Fruit fly (Drosophila melanogaster) whole organism, embryonic: Measurements from ENCODE around the gene PAPLA1.

Source experiments
- Abd-B ChIP-seq: fragments of 200-800 bp; sonication (Bioruptor generic); optimal IDR thresholded peaks from 2 replicates; lab custom pipeline; 2018; ENCODE audit warnings: missing biosample characterization, mild to moderate bottlenecking, missing genetic modification characterization, moderate library complexity
- Aef1 ChIP-seq: fragments of 200-800 bp; sonication (Bioruptor generic); IDR thresholded peaks from 3 replicates; pipeline ENCODE4 v1.3.6; 2022; ENCODE audit warnings: missing biosample characterization, missing genetic modification characterization
- Antp ChIP-seq: fragments of 200-800 bp; sonication (Bioruptor generic); optimal IDR thresholded peaks from 3 replicates; lab custom pipeline; 2016; ENCODE audit warnings: missing biosample characterization, missing genetic modification characterization
- BEAF-32 ChIP-seq: fragments of 200-800 bp; sonication (Bioruptor generic); optimal IDR thresholded peaks from 3 replicates; lab custom pipeline; 2017; ENCODE audit warnings: missing biosample characterization, missing genetic modification characterization, mild to moderate bottlenecking, moderate library complexity, missing genetic modification reagents
- BtbVII ChIP-seq: fragments of 200-800 bp; sonication (Bioruptor generic); optimal IDR thresholded peaks from 3 replicates; lab custom pipeline; 2017; ENCODE audit warnings: missing biosample characterization, mild to moderate bottlenecking, missing genetic modification characterization
- CG10565 ChIP-seq: fragments of 200-800 bp; sonication (Bioruptor generic); optimal IDR thresholded peaks from 3 replicates; lab custom pipeline; 2016; ENCODE audit warnings: missing biosample characterization, mild to moderate bottlenecking, missing genetic modification characterization
- CG11504 ChIP-seq: fragments of 200-800 bp; sonication (Bioruptor generic); optimal IDR thresholded peaks from 3 replicates; lab custom pipeline; 2019; ENCODE audit warnings: missing biosample characterization, mild to moderate bottlenecking, missing genetic modification characterization, moderate library complexity
- CG12155 ChIP-seq: fragments of 200-800 bp; sonication (Bioruptor generic); optimal IDR thresholded peaks from 3 replicates; lab custom pipeline; 2016; ENCODE audit warnings: missing biosample characterization, missing genetic modification characterization
- CG12299 ChIP-seq: fragments of 200-800 bp; sonication (Bioruptor generic); optimal IDR thresholded peaks from 2 replicates; lab custom pipeline; 2018; ENCODE audit warnings: missing biosample characterization, mild to moderate bottlenecking, missing genetic modification characterization
- CG1233 ChIP-seq: fragments of 200-800 bp; sonication (Bioruptor generic); optimal IDR thresholded peaks from 4 replicates; lab custom pipeline; 2018; ENCODE audit warnings: missing biosample characterization, mild to moderate bottlenecking, missing genetic modification characterization
- CG12744 ChIP-seq: fragments of 200-800 bp; sonication (Bioruptor generic); optimal IDR thresholded peaks from 2 replicates; lab custom pipeline; 2016; ENCODE audit warnings: missing biosample characterization, missing genetic modification characterization
- CG15073 ChIP-seq: fragments of 200-800 bp; sonication (Bioruptor generic); optimal IDR thresholded peaks from 2 replicates; lab custom pipeline; 2016; ENCODE audit warnings: missing biosample characterization, missing genetic modification characterization
- CG15514 ChIP-seq: fragments of 200-800 bp; sonication (Bioruptor generic); optimal IDR thresholded peaks from 3 replicates; lab custom pipeline; 2017; ENCODE audit warnings: missing biosample characterization, missing genetic modification characterization, mild to moderate bottlenecking, moderate library complexity, missing genetic modification reagents
- CG17359 ChIP-seq: fragments of 200-800 bp; sonication (Bioruptor generic); optimal IDR thresholded peaks from 3 replicates; lab custom pipeline; 2018; ENCODE audit warnings: missing biosample characterization, mild to moderate bottlenecking, missing genetic modification characterization, moderate library complexity
- CG17385 ChIP-seq: fragments of 200-800 bp; sonication (Bioruptor generic); optimal IDR thresholded peaks from 3 replicates; lab custom pipeline; 2018; ENCODE audit warnings: missing biosample characterization, mild to moderate bottlenecking, missing genetic modification characterization
- CG3726 ChIP-seq: fragments of 200-800 bp; sonication (Bioruptor generic); IDR thresholded peaks from 3 replicates; pipeline ENCODE4, ENCODE4 v1.3.6; 2022; ENCODE audit warnings: missing biosample characterization, missing genetic modification characterization
- CG4360 ChIP-seq: fragments of 200-800 bp; sonication (Bioruptor generic); IDR thresholded peaks from 2 replicates; pipeline ENCODE4 v1.3.6; 2022; ENCODE audit warnings: missing biosample characterization, missing genetic modification characterization
- CG4707 ChIP-seq: fragments of 200-800 bp; sonication (Bioruptor generic); optimal IDR thresholded peaks from 2 replicates; lab custom pipeline; 2018; ENCODE audit warnings: missing biosample characterization, mild to moderate bottlenecking, missing genetic modification characterization, moderate library complexity
- CG6175 ChIP-seq: fragments of 200-800 bp; sonication (Bioruptor generic); IDR thresholded peaks from 3 replicates; pipeline ENCODE4 v1.3.6; 2022; ENCODE audit warnings: missing biosample characterization, missing genetic modification characterization
- CG6654 ChIP-seq: fragments of 200-800 bp; sonication (Bioruptor generic); optimal IDR thresholded peaks from 2 replicates; lab custom pipeline; 2017; ENCODE audit warnings: missing biosample characterization, mild to moderate bottlenecking, missing genetic modification characterization
- CG6683 ChIP-seq: fragments of 200-800 bp; sonication (Bioruptor generic); optimal IDR thresholded peaks from 2 replicates; lab custom pipeline; 2017; ENCODE audit warnings: missing biosample characterization, mild to moderate bottlenecking, missing genetic modification characterization, missing genetic modification reagents
- CG9932 ChIP-seq: fragments of 200-800 bp; sonication (Bioruptor generic); IDR thresholded peaks from 2 replicates; pipeline ENCODE4 v1.3.6; 2022; ENCODE audit warnings: missing biosample characterization, missing genetic modification characterization
- Dfd ChIP-seq, 2 experiments: fragments of >200 bp; optimal IDR thresholded peaks; 2 replicates each; lab custom pipeline; 2017; ENCODE audit warnings: missing biosample characterization in 2 of 2, missing genetic modification characterization in 2 of 2
- HmgZ ChIP-seq: fragments of 200-800 bp; sonication (Bioruptor generic); optimal IDR thresholded peaks from 2 replicates; lab custom pipeline; 2018; ENCODE audit warnings: missing biosample characterization, mild to moderate bottlenecking, missing genetic modification characterization
- Hsf ChIP-seq: fragments of 200-800 bp; sonication (Bioruptor generic); optimal IDR thresholded peaks from 3 replicates; lab custom pipeline; 2016; ENCODE audit warnings: missing biosample characterization, missing genetic modification characterization
- MBD-R2 ChIP-seq: fragments of 200-800 bp; sonication (Bioruptor generic); IDR thresholded peaks from 2 replicates; pipeline ENCODE4 v1.3.6; 2022; ENCODE audit warnings: missing biosample characterization, missing genetic modification characterization
- Meics ChIP-seq: fragments of 200-800 bp; sonication (Bioruptor generic); optimal IDR thresholded peaks from 2 replicates; lab custom pipeline; 2017; ENCODE audit warnings: missing biosample characterization, mild to moderate bottlenecking, missing genetic modification characterization
- Side ChIP-seq: fragments of 200-800 bp; sonication (Bioruptor generic); optimal IDR thresholded peaks from 2 replicates; lab custom pipeline; 2016; ENCODE audit warnings: missing biosample characterization, missing genetic modification characterization
- Sry-δ ChIP-seq: fragments of 200-800 bp; sonication (Bioruptor generic); optimal IDR thresholded peaks from 2 replicates; lab custom pipeline; 2016; ENCODE audit warnings: missing biosample characterization, missing genetic modification characterization
- Trl ChIP-seq, 3 experiments: fragments of >200 bp in 2 of 3; fragments of 200-800 bp in 1 of 3; sonication (Bioruptor generic) in 1 of 3; optimal IDR thresholded peaks; 2 replicates in 1 of 3; 3 replicates in 2 of 3; lab custom pipeline; 2016 to 2017; ENCODE audit warnings: missing biosample characterization in 1 of 3, missing genetic modification characterization in 1 of 3
- bbx ChIP-seq: fragments of 200-800 bp; sonication (Bioruptor generic); IDR thresholded peaks from 2 replicates; pipeline ENCODE4 v1.3.6; 2022; ENCODE audit warnings: missing biosample characterization, missing genetic modification characterization; ENCODE audit not compliant: partially characterized antibody
- btn ChIP-seq: fragments of 200-800 bp; sonication (Bioruptor generic); optimal IDR thresholded peaks from 2 replicates; lab custom pipeline; 2016; ENCODE audit warnings: missing biosample characterization, missing genetic modification characterization
- cg ChIP-seq: fragments of 200-800 bp; sonication (Bioruptor generic); optimal IDR thresholded peaks from 3 replicates; lab custom pipeline; 2019; ENCODE audit warnings: missing biosample characterization, mild to moderate bottlenecking, missing genetic modification characterization, moderate library complexity
- corto ChIP-seq: fragments of 200-800 bp; sonication (Bioruptor generic); optimal IDR thresholded peaks from 2 replicates; lab custom pipeline; 2016; ENCODE audit warnings: missing biosample characterization, mild to moderate bottlenecking, missing genetic modification characterization, moderate library complexity
- crol ChIP-seq: fragments of 200-800 bp; sonication (Bioruptor generic); IDR thresholded peaks from 2 replicates; pipeline ENCODE4 v1.3.6; 2022; ENCODE audit warnings: missing biosample characterization, missing genetic modification characterization
- dmrt99B ChIP-seq: fragments of 200-800 bp; sonication (Bioruptor generic); optimal IDR thresholded peaks from 2 replicates; lab custom pipeline; 2018; ENCODE audit warnings: missing biosample characterization, mild to moderate bottlenecking, missing genetic modification characterization, moderate library complexity
- emc ChIP-seq: fragments of 200-800 bp; sonication (Bioruptor generic); optimal IDR thresholded peaks from 2 replicates; lab custom pipeline; 2016; ENCODE audit warnings: missing biosample characterization, missing genetic modification characterization
- gcm ChIP-seq: fragments of 200-800 bp; sonication (Bioruptor generic); optimal IDR thresholded peaks from 2 replicates; lab custom pipeline; 2019; ENCODE audit warnings: missing biosample characterization, mild to moderate bottlenecking, missing genetic modification characterization, moderate library complexity
- grn ChIP-seq: fragments of 200-800 bp; sonication (Bioruptor generic); optimal IDR thresholded peaks from 3 replicates; lab custom pipeline; 2017; ENCODE audit warnings: missing biosample characterization, missing genetic modification characterization
- gt ChIP-seq: fragments of 200-800 bp; sonication (Bioruptor generic); IDR thresholded peaks from 2 replicates; pipeline ENCODE4 v1.3.6; 2022; ENCODE audit warnings: missing biosample characterization, missing genetic modification characterization
- nerfin-1 ChIP-seq: fragments of 200-800 bp; sonication (Bioruptor generic); optimal IDR thresholded peaks from 3 replicates; lab custom pipeline; 2019; ENCODE audit warnings: missing biosample characterization, mild to moderate bottlenecking, missing genetic modification characterization, moderate library complexity
- otp ChIP-seq: fragments of 200-800 bp; sonication (Bioruptor generic); IDR thresholded peaks from 3 replicates; pipeline ENCODE4, ENCODE4 v1.3.6; 2022; ENCODE audit warnings: missing biosample characterization, missing genetic modification characterization
- sob ChIP-seq: fragments of 200-800 bp; sonication (Bioruptor generic); IDR thresholded peaks from 2 replicates; pipeline ENCODE4 v1.3.6; 2022; ENCODE audit warnings: missing biosample characterization, missing genetic modification characterization
- stwl ChIP-seq: fragments of 200-800 bp; sonication (Bioruptor generic); optimal IDR thresholded peaks from 3 replicates; lab custom pipeline; 2018; ENCODE audit warnings: missing biosample characterization, mild to moderate bottlenecking, missing genetic modification characterization, moderate library complexity
- trh ChIP-seq: fragments of 200-800 bp; sonication (Bioruptor generic); optimal IDR thresholded peaks from 2 replicates; lab custom pipeline; 2016; ENCODE audit warnings: missing biosample characterization, missing genetic modification characterization
- tup ChIP-seq: fragments of 200-800 bp; sonication (Bioruptor generic); optimal IDR thresholded peaks from 2 replicates; lab custom pipeline; 2016; ENCODE audit warnings: missing biosample characterization, mild to moderate bottlenecking, missing genetic modification characterization, moderate library complexity

The PAPLA1 gene

DNA sequence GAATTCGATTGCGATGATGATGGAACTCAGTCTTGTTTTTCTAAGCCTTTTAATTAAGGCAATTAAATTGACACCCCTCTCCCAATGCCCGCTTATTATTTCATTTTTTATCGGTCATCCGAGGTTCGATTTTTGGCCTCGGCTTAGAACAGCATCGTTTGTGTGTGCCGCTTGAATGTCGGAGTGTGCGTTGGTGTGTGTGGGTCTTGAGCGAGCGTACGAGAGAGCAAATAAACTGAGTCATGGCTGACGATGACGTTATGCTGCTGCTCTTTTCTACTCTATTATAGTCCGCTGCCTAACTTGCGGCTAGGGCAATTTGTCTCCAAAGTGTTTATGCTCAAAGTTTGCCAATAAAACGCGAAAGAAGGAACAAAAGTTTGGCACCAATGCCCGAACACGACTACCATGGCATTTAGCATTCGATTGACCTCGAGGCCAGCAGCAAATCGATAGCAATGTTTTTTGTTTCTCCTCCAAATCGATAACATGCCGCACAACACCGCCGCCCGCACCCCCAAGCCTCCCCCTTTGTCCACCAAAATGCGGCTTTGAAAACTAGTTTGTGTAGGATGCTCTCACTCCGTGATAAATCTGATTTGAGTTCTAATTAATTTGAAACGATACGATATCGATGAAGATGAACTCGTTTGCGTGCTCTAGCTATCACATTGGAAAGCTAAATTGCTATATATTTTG lies 73.8 kb downstream of the PAPLA1 start (continued):
- TF ChIP-seq cg (GFP tag; lab: Kevin White, UChicago): peak; percentile 54
- 0 out of 3 replicates have a peak, but pooled peaks have one; percentile 12 for TF ChIP-seq otp
- TF ChIP-seq crol (GFP tag; lab: Robert Waterston, UW): peak; percentile 83
- TF ChIP-seq MBD-R2 (GFP tag; lab: Robert Waterston, UW): peak; percentile 24; the same call in 1 of the 2 replicates
- peak; percentile 8 to 52 for TF ChIP-seq Trl (optimal IDR thresholded peaks at IDR 0.05; lab: Kevin White, UChicago)
- TF ChIP-seq Trl (GFP tag; optimal IDR thresholded peaks at IDR 0.05; lab: Kevin White, UChicago): no peak
- no peak for TF ChIP-seq gt (GFP tag; lab: Robert Waterston, UW)
- peak; percentile 32 for TF ChIP-seq stwl
- TF ChIP-seq CG9932: 0 out of 2 replicates have a peak, but pooled peaks have one; percentile 10
- peak; percentile 5 for TF ChIP-seq gcm (GFP tag; lab: Kevin White, UChicago)
- TF ChIP-seq Hsf (GFP tag; lab: Kevin White, UChicago): no peak
- peak; percentile 33; the same call in 1 of the 2 replicates for TF ChIP-seq sob (GFP tag; lab: Robert Waterston, UW)
- no peak for TF ChIP-seq BEAF-32 (GFP tag; lab: Kevin White, UChicago)

- TF ChIP-seq grn (GFP tag; lab: Kevin White, UChicago): peak; percentile 75
- no peak for TF ChIP-seq bbx (GFP tag; lab: Robert Waterston, UW)
- peak; percentile 74 for TF ChIP-seq CG4360
- TF ChIP-seq CG12299 (tag; lab: Kevin White, UChicago): no peak
- TF ChIP-seq CG6654 (GFP tag; lab: Kevin White, UChicago): no peak
- no peak for TF ChIP-seq Side (GFP tag; lab: Kevin White, UChicago)
- no peak for TF ChIP-seq Dfd (GFP tag; optimal IDR thresholded peaks at IDR 0.05; lab: Kevin White, UChicago)
- no peak for TF ChIP-seq nerfin-1 (tag; lab: Kevin White, UChicago)
- no peak for TF ChIP-seq CG15073 (GFP tag; lab: Kevin White, UChicago)
- no peak for TF ChIP-seq btn (GFP tag; lab: Kevin White, UChicago)
- peak; percentile 76 for TF ChIP-seq CG4707 (GFP tag; lab: Kevin White, UChicago)
- no peak for TF ChIP-seq CG3726 (GFP tag; lab: Robert Waterston, UW)
- no peak for TF ChIP-seq CG1233 (GFP tag; lab: Kevin White, UChicago)
- TF ChIP-seq Sry-δ (GFP tag; lab: Kevin White, UChicago): no peak
- TF ChIP-seq emc (GFP tag; lab: Kevin White, UChicago): no peak
- no peak for TF ChIP-seq trh (GFP tag; lab: Kevin White, UChicago)
- TF ChIP-seq tup (GFP tag; lab: Kevin White, UChicago): no peak
- TF ChIP-seq CG17385 (GFP tag; lab: Kevin White, UChicago): no peak
- TF ChIP-seq CG17359 (tag; lab: Kevin White, UChicago): no peak
- no peak for TF ChIP-seq CG11504
- no peak for TF ChIP-seq CG10565 (GFP tag; lab: Kevin White, UChicago)
- TF ChIP-seq HmgZ (tag; lab: Kevin White, UChicago): no peak
- TF ChIP-seq dmrt99B: no peak
- TF ChIP-seq CG6175 (GFP tag; lab: Robert Waterston, UW): 0 out of 3 replicates have a peak, but pooled peaks have one; percentile 34
- no peak for TF ChIP-seq corto
- TF ChIP-seq Aef1 (GFP tag; lab: Robert Waterston, UW): no peak
- no peak for TF ChIP-seq Antp (GFP tag; lab: Kevin White, UChicago)
- TF ChIP-seq CG15514 (GFP tag; lab: Kevin White, UChicago): peak; percentile 13
- TF ChIP-seq Meics: peak; percentile 23
- no peak for TF ChIP-seq CG12155 (GFP tag; lab: Kevin White, UChicago)
- TF ChIP-seq CG12744: peak; percentile 23
- TF ChIP-seq CG6683: no peak
- no peak for TF ChIP-seq Abd-B
- TF ChIP-seq BtbVII (GFP tag; lab: Kevin White, UChicago): no peak
Measured at dm6 chr2L:8084349-8085203, 74.9 kb downstream of the PAPLA1 start.
